Fruit fly (Drosophila melanogaster) whole organism, pupa: ENCODE data around the gene Pk34A.

Experiments
- CG10348 ChIP-seq: fragments of 200-800 bp; sonication (Bioruptor generic); IDR thresholded peaks from 2 replicates; pipeline ENCODE4 v1.3.6; 2022; ENCODE audit warnings: missing biosample characterization, missing genetic modification characterization
- CG12605 ChIP-seq: fragments of 200-800 bp; sonication (Bioruptor generic); IDR thresholded peaks from 2 replicates; pipeline ENCODE4 v1.3.6; 2022; ENCODE audit warnings: missing biosample characterization, missing genetic modification characterization
- CG13204 ChIP-seq: fragments of 200-800 bp; sonication (Bioruptor generic); optimal IDR thresholded peaks from 2 replicates; lab custom pipeline; 2018; ENCODE audit warnings: missing biosample characterization, mild to moderate bottlenecking, missing genetic modification characterization, moderate library complexity
- CG14655 ChIP-seq: fragments of 200-800 bp; sonication (Bioruptor generic); optimal IDR thresholded peaks from 3 replicates; lab custom pipeline; 2017; ENCODE audit warnings: mild to moderate bottlenecking, missing biosample characterization, missing genetic modification reagents, missing genetic modification characterization
- CG15710 ChIP-seq: fragments of 200-800 bp; sonication (Bioruptor generic); optimal IDR thresholded peaks from 2 replicates; lab custom pipeline; 2018; ENCODE audit warnings: missing biosample characterization, mild to moderate bottlenecking, missing genetic modification characterization, moderate library complexity
- CG32121 ChIP-seq: fragments of 200-800 bp; sonication (Bioruptor generic); IDR thresholded peaks from 2 replicates; pipeline ENCODE4 v1.3.6; 2022; ENCODE audit warnings: missing biosample characterization, missing genetic modification characterization
- CG34367 ChIP-seq: fragments of 200-800 bp; sonication (Bioruptor generic); optimal IDR thresholded peaks from 2 replicates; lab custom pipeline; 2018; ENCODE audit warnings: missing biosample characterization, mild to moderate bottlenecking, missing genetic modification characterization
- CG4496 ChIP-seq: fragments of 200-800 bp; sonication (Bioruptor generic); IDR thresholded peaks from 3 replicates; pipeline ENCODE4 v1.3.6; 2022; ENCODE audit warnings: missing biosample characterization, missing genetic modification characterization
- CG9948 ChIP-seq: fragments of 200-800 bp; sonication (Bioruptor generic); optimal IDR thresholded peaks from 2 replicates; lab custom pipeline; 2018; ENCODE audit warnings: missing biosample characterization, mild to moderate bottlenecking, missing genetic modification characterization, moderate library complexity
- D1 ChIP-seq: fragments of 200-800 bp; sonication (Bioruptor generic); optimal IDR thresholded peaks from 2 replicates; lab custom pipeline; 2018; ENCODE audit warnings: missing biosample characterization, mild to moderate bottlenecking, missing genetic modification characterization, moderate library complexity
- EcR ChIP-seq: fragments of 200-800 bp; sonication (Bioruptor generic); optimal IDR thresholded peaks from 3 replicates; lab custom pipeline; 2019; ENCODE audit warnings: missing biosample characterization, missing genetic modification characterization, mild to moderate bottlenecking, moderate library complexity, missing genetic modification reagents
- Ets98B ChIP-seq: fragments of 200-800 bp; sonication (Bioruptor generic); IDR thresholded peaks from 2 replicates; pipeline ENCODE4 v1.3.6; 2022; ENCODE audit warnings: missing biosample characterization, missing genetic modification characterization
- Pif1A ChIP-seq: fragments of 200-800 bp; sonication (Bioruptor generic); optimal IDR thresholded peaks from 3 replicates; lab custom pipeline; 2016; ENCODE audit warnings: missing biosample characterization, missing genetic modification characterization
- Pif1B ChIP-seq: fragments of 200-800 bp; sonication (Bioruptor generic); optimal IDR thresholded peaks from 3 replicates; lab custom pipeline; 2016; ENCODE audit warnings: missing biosample characterization, missing genetic modification characterization
- Snoo ChIP-seq: fragments of 200-800 bp; sonication (Bioruptor generic); optimal IDR thresholded peaks from 3 replicates; lab custom pipeline; 2017; ENCODE audit warnings: missing biosample characterization, mild to moderate bottlenecking, missing genetic modification characterization, inconsistent platforms
- fd96Ca ChIP-seq: fragments of 200-800 bp; sonication (Bioruptor generic); IDR thresholded peaks from 3 replicates; pipeline ENCODE4 v1.3.6; 2022; ENCODE audit warnings: missing biosample characterization, missing genetic modification characterization
- gl ChIP-seq: fragments of 200-800 bp; sonication (Bioruptor generic); optimal IDR thresholded peaks from 2 replicates; lab custom pipeline; 2018; ENCODE audit warnings: missing biosample characterization, mild to moderate bottlenecking, missing genetic modification characterization
- rn ChIP-seq: fragments of 200-800 bp; sonication (Bioruptor generic); IDR thresholded peaks from 2 replicates; pipeline ENCODE4 v1.3.6; 2022; ENCODE audit warnings: missing biosample characterization, missing genetic modification characterization

The Pk34A gene

dm6 chr2L:13204151-13204550 lies 45.5 kb downstream of the Pk34A start:
- TF ChIP-seq D1 (tag; lab: Kevin White, UChicago), result no peak
- TF ChIP-seq gl (tag; lab: Kevin White, UChicago), result no peak
- no peak for TF ChIP-seq CG14655 (GFP tag; lab: Kevin White, UChicago)
- TF ChIP-seq rn, result no peak
- no peak for TF ChIP-seq fd96Ca
- TF ChIP-seq CG34367 (tag; lab: Kevin White, UChicago), result no peak
- no peak for TF ChIP-seq CG15710 (tag; lab: Kevin White, UChicago)

- TF ChIP-seq EcR (GFP tag; lab: Kevin White, UChicago) (peak; percentile 49), Snoo (tag; lab: Kevin White, UChicago) (peak; percentile 48), Ets98B (peak; percentile 9; the same call in 1 of the 2 replicates), CG4496 (GFP tag; lab: Robert Waterston, UW) (no peak), rn (no peak), CG13204 (GFP tag; lab: Kevin White, UChicago) (peak; percentile 54), CG12605 (GFP tag; lab: Robert Waterston, UW) (0 out of 2 replicates have a peak, but pooled peaks have one; percentile 10), Pif1A (no peak), CG32121 (GFP tag; lab: Robert Waterston, UW) (peak; percentile 45; the same call in 1 of the 2 replicates), fd96Ca (peak; percentile 44; the same call in 1 of the 3 replicates), gl (tag; lab: Kevin White, UChicago) (peak; percentile 3), CG10348 (GFP tag; lab: Robert Waterston, UW) (no peak)
Measured at dm6 chr2L:13205256-13205655, 46.6 kb downstream of the Pk34A start.

- peak; percentile 48 for TF ChIP-seq Ets98B
- TF ChIP-seq CG15710 (tag; lab: Kevin White, UChicago), result no peak
- no peak for TF ChIP-seq Pif1B (GFP tag; lab: Kevin White, UChicago)
- TF ChIP-seq CG32121 (GFP tag; lab: Robert Waterston, UW), result peak; percentile 36; the same call in 1 of the 2 replicates
- TF ChIP-seq EcR (GFP tag; lab: Kevin White, UChicago), result peak; percentile 92
- no peak for TF ChIP-seq rn
- TF ChIP-seq CG12605 (GFP tag; lab: Robert Waterston, UW), result peak; percentile 62; the same call in 1 of the 2 replicates
Measured at dm6 chr2L:13206077-13206668, 47.6 kb downstream of the Pk34A start.

- TF ChIP-seq CG9948 (tag; lab: Kevin White, UChicago), result no peak
- no peak for TF ChIP-seq EcR (GFP tag; lab: Kevin White, UChicago)
- no peak for TF ChIP-seq CG34367 (tag; lab: Kevin White, UChicago)
- TF ChIP-seq CG13204 (GFP tag; lab: Kevin White, UChicago), result no peak
- no peak for TF ChIP-seq D1 (tag; lab: Kevin White, UChicago)
- no peak for TF ChIP-seq gl (tag; lab: Kevin White, UChicago)
- TF ChIP-seq rn, result no peak
- TF ChIP-seq CG32121 (GFP tag; lab: Robert Waterston, UW), result peak; percentile 17; the same call in 1 of the 2 replicates
- TF ChIP-seq Snoo (tag; lab: Kevin White, UChicago), result no peak
- no peak for TF ChIP-seq CG10348 (GFP tag; lab: Robert Waterston, UW)
- TF ChIP-seq CG4496 (GFP tag; lab: Robert Waterston, UW), result 0 out of 3 replicates have a peak, but pooled peaks have one; percentile 13
Measured at dm6 chr2L:13206857-13207463, 48.4 kb downstream of the Pk34A start.
